Worm (Caenorhabditis elegans): ENCODE data around the gene ctr-9.

ctr-9 gene

ce11 chrIII:9474501-9474900, 16.7 kb upstream of the ctr-9 start:
- TF ChIP-seq nhr-28 (tag; optimal IDR thresholded peaks at IDR 0.05) (no peak), rnt-1 (tag; optimal IDR thresholded peaks at IDR 0.05) (no peak), jun-1 (tag; optimal IDR thresholded peaks at IDR 0.05) (peak; percentile 16), ceh-90 (tag; optimal IDR thresholded peaks at IDR 0.05) (no peak), pqm-1 (tag; optimal IDR thresholded peaks at IDR 0.05) (peak; percentile 60), zag-1 (tag; optimal IDR thresholded peaks at IDR 0.05) (no peak), sox-4 (tag; optimal IDR thresholded peaks at IDR 0.05) (no peak), C34B4.2 (tag; optimal IDR thresholded peaks at IDR 0.05) (no peak), unc-62 (GFP tag; optimal IDR thresholded peaks at IDR 0.05) (no peak), elt-3 (tag; optimal IDR thresholded peaks at IDR 0.05) (peak in 1 of 6 experiments; percentile 26), efl-3 (GFP tag; optimal IDR thresholded peaks at IDR 0.05) (no peak), aha-1 (tag; optimal IDR thresholded peaks at IDR 0.05) (no peak), nhr-237 (tag; optimal IDR thresholded peaks at IDR 0.05) (no peak), zip-4 (GFP tag; optimal IDR thresholded peaks at IDR 0.05) (no peak), nhr-76 (tag; optimal IDR thresholded peaks at IDR 0.05) (no peak), snu-23 (GFP tag; optimal IDR thresholded peaks at IDR 0.05) (no peak), blmp-1 (tag; optimal IDR thresholded peaks at IDR 0.05) (peak; percentile 16), efl-1 (optimal IDR thresholded peaks at IDR 0.05) (no peak), efl-1 (GFP tag; optimal IDR thresholded peaks at IDR 0.05 in 1 of 2) (peak in 1 of 2 experiments; percentile 56), vab-15 (tag; optimal IDR thresholded peaks at IDR 0.05) (no peak), pag-3 (tag; optimal IDR thresholded peaks at IDR 0.05; ENCODE audit: borderline replicate concordance, insufficient read depth) (no peak), lin-35 (GFP tag; optimal IDR thresholded peaks at IDR 0.05) (no peak), sup-37 (GFP tag; optimal IDR thresholded peaks at IDR 0.05) (no peak), lin-14 (GFP tag; optimal IDR thresholded peaks at IDR 0.05) (peak; percentile 23), hpl-2 (GFP tag; optimal IDR thresholded peaks at IDR 0.05) (no peak), Y116A8C.19 (tag; optimal IDR thresholded peaks at IDR 0.05; ENCODE audit: borderline replicate concordance) (no peak)

DNA sequence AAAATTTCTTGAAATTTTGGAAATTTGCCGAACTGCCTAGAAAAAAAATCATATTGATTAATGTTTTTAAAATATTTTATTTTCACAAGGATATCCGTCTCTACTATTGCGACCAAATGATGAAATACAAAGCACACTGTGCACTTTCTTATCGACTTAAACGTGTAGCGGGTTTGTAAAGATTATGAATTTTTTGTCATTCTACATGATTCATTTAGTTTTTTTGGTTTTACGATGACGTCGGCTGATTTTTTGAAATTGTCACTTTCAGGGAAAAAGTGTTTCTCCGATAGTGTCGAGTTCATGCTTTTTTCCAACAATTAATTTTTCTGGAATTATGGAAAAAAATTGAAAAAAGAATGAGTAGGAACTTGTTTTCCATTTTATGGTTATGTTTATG, 14.6 kb upstream of the ctr-9 start:
- no peak for TF ChIP-seq sox-4 (tag; optimal IDR thresholded peaks at IDR 0.05)
- TF ChIP-seq nhr-90 (tag; optimal IDR thresholded peaks at IDR 0.05; ENCODE audit: poor library complexity) = no peak
- no peak for TF ChIP-seq jun-1 (tag; optimal IDR thresholded peaks at IDR 0.05)

DNA sequence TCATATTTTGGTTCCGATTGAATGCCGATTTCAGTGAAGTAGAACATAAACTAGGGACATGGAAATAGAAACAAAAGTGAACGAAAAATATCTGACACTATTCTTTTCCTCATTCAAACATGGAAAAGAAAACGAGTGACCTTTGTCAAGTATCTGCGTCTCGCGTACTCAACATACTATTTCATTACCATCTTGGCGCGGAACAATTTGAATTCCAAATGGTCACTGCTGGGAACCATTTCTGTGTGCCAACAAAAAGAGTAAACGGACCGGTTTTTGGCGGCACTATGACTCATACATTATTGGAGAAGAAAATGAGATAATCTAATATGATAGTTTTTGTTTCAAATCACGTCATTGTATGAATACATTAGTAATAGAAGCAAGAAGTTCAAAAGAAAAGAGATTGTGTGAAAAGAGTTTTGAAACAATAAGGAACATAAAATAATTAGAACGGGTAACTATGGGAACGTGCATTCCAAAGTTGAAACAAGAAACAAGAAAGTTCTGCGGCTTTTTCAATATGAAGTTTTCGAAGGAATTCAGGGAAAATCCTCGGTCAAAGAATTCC, 8.7 kb upstream of the ctr-9 start:
- peak; percentile 67 for TF ChIP-seq lin-14 (GFP tag; optimal IDR thresholded peaks at IDR 0.05)
- peak; percentile 37 for TF ChIP-seq mep-1 (tag; optimal IDR thresholded peaks at IDR 0.05)
- no peak for TF ChIP-seq unc-62 (GFP tag; optimal IDR thresholded peaks at IDR 0.05)
- TF ChIP-seq efl-1 (optimal IDR thresholded peaks at IDR 0.05) = no peak
- peak in 1 of 2 experiments; percentile 84 for TF ChIP-seq efl-1 (GFP tag; optimal IDR thresholded peaks at IDR 0.05 in 1 of 2)
- TF ChIP-seq egl-27 (tag; optimal IDR thresholded peaks at IDR 0.05) = no peak
- TF ChIP-seq lin-13 (GFP tag; optimal IDR thresholded peaks at IDR 0.05) = peak; percentile 4
- TF ChIP-seq fos-1 (tag; optimal IDR thresholded peaks at IDR 0.05) = no peak
- no peak for TF ChIP-seq unc-130 (tag; optimal IDR thresholded peaks at IDR 0.05)
- TF ChIP-seq hpl-2 (GFP tag; optimal IDR thresholded peaks at IDR 0.05) = no peak
- peak; percentile 39 for TF ChIP-seq blmp-1 (tag; optimal IDR thresholded peaks at IDR 0.05)
- no peak for TF ChIP-seq nhr-237 (tag; optimal IDR thresholded peaks at IDR 0.05)
- TF ChIP-seq dpl-1 (GFP tag; optimal IDR thresholded peaks at IDR 0.05) = peak in 1 of 3 experiments; percentile 3
- no peak for TF ChIP-seq efl-3 (GFP tag; optimal IDR thresholded peaks at IDR 0.05)
- peak in 1 of 2 experiments; percentile 6 for TF ChIP-seq lsy-2 (tag; optimal IDR thresholded peaks at IDR 0.05)
- TF ChIP-seq grh-1 (GFP tag; IDR thresholded peaks at IDR 0.05) = no peak
- no peak for TF ChIP-seq elt-3 (tag; optimal IDR thresholded peaks at IDR 0.05)
- TF ChIP-seq ztf-11 (tag; optimal IDR thresholded peaks at IDR 0.05) = no peak
- TF ChIP-seq pqm-1 (tag; optimal IDR thresholded peaks at IDR 0.05) = no peak
- no peak for TF ChIP-seq pax-3 (tag; optimal IDR thresholded peaks at IDR 0.05)
- no peak for TF ChIP-seq skn-1 (tag; optimal IDR thresholded peaks at IDR 0.05)
- no peak for TF ChIP-seq unc-98 (GFP tag; IDR thresholded peaks at IDR 0.05)
- peak; percentile 51 for TF ChIP-seq nhr-85 (tag)
- no peak for TF ChIP-seq isw-1 (GFP tag; IDR thresholded peaks at IDR 0.05)
- TF ChIP-seq xbp-1 (tag; optimal IDR thresholded peaks at IDR 0.05) = no peak
- TF ChIP-seq snu-23 (GFP tag; optimal IDR thresholded peaks at IDR 0.05) = peak; percentile 7
